Worm (Caenorhabditis elegans) whole organism, late embryonic: ENCODE data around the gene T01G5.8.

ENCODE experiments used
- F13H6.1 ChIP-seq: sonication (generic microtip); optimal IDR thresholded peaks from 2 replicates; lab custom pipeline; 2016; ENCODE audit warnings: missing genetic modification characterization, missing compliant biosample characterization
- ama-1 ChIP-seq: fragments of 150-350 bp; optimal IDR thresholded peaks from 2 replicates; lab custom pipeline; 2014
- ceh-34 ChIP-seq: sonication (generic microtip); optimal IDR thresholded peaks from 2 replicates; lab custom pipeline; 2016; ENCODE audit warnings: mild to moderate bottlenecking, missing genetic modification characterization, missing compliant biosample characterization
- ceh-9 ChIP-seq: sonication (generic microtip); optimal IDR thresholded peaks from 2 replicates; lab custom pipeline; 2016; ENCODE audit warnings: mild to moderate bottlenecking, missing genetic modification characterization, inconsistent platforms, missing compliant biosample characterization
- elt-2 ChIP-seq: sonication (generic microtip); optimal IDR thresholded peaks from 2 replicates; lab custom pipeline; 2016; ENCODE audit warnings: missing genetic modification reagents, missing genetic modification characterization, missing compliant biosample characterization
- elt-4 ChIP-seq: sonication (generic microtip); optimal IDR thresholded peaks from 2 replicates; lab custom pipeline; 2016; ENCODE audit warnings: missing genetic modification characterization, missing compliant biosample characterization
- pha-4 ChIP-seq: fragments of 150-350 bp; optimal IDR thresholded peaks from 2 replicates; lab custom pipeline; 2018; ENCODE audit warnings: missing biosample characterization, missing genetic modification reagents, missing genetic modification characterization
- pqm-1 ChIP-seq: sonication (generic microtip); optimal IDR thresholded peaks from 2 replicates; lab custom pipeline; 2016; ENCODE audit warnings: missing genetic modification characterization, missing compliant biosample characterization
- sox-4 ChIP-seq: sonication (generic microtip); optimal IDR thresholded peaks from 2 replicates; lab custom pipeline; 2017; ENCODE audit warnings: mild to moderate bottlenecking, missing genetic modification characterization, inconsistent platforms, missing compliant biosample characterization

ce11 chrV:15152010-15152409 lies 35.9 kb downstream of the T01G5.8 start:
- TF ChIP-seq ama-1 (no peak), sox-4 (tag; lab: Kevin White, UChicago) (no peak), ceh-34 (no peak), pqm-1 (tag; lab: Kevin White, UChicago) (no peak), elt-4 (tag; lab: Kevin White, UChicago) (no peak), F13H6.1 (no peak), elt-2 (tag; lab: Kevin White, UChicago) (no peak), ceh-9 (tag; lab: Kevin White, UChicago) (no peak), pha-4 (tag; lab: Kevin White, UChicago) (no peak)
